ENCODE assay signal across 1 fruit fly cellular context in genomic region chrX:336659-337266, dm6.
TF ChIP-seq lines count a peak whose summit lies in the region.

No protein-coding gene starts in this region.

TF ChIP-seq in whole organism, embryonic, 481 proteins besides CTCF, POLR2A, EP300 and RAD21 (continued from another document and continues in another):
- TF ChIP-seq Deaf1 (tag; optimal IDR thresholded peaks at IDR 0.05; lab: Kevin White, UChicago) (no peak), CG4820 (GFP tag; optimal IDR thresholded peaks at IDR 0.05; lab: Kevin White, UChicago) (no peak), CG1602 (GFP tag; optimal IDR thresholded peaks at IDR 0.05; lab: Kevin White, UChicago) (no peak), zfh1 (GFP tag; IDR thresholded peaks at IDR 0.05; lab: Robert Waterston, UW) (no peak), Hmr (GFP tag; optimal IDR thresholded peaks at IDR 0.05; lab: Kevin White, UChicago) (peak; percentile 13), CG18599 (GFP tag; optimal IDR thresholded peaks at IDR 0.05; lab: Kevin White, UChicago) (no peak), yki (optimal IDR thresholded peaks at IDR 0.05; lab: Kevin White, UChicago) (no peak), phol (tag; optimal IDR thresholded peaks at IDR 0.05; lab: Kevin White, UChicago) (peak; percentile 61), CG6765 (GFP tag; optimal IDR thresholded peaks at IDR 0.05; lab: Kevin White, UChicago) (no peak), Gug (GFP tag; IDR thresholded peaks at IDR 0.05; lab: Robert Waterston, UW) (no peak), grau (tag; optimal IDR thresholded peaks at IDR 0.05; lab: Kevin White, UChicago) (no peak), zfh2 (GFP tag; optimal IDR thresholded peaks at IDR 0.05; lab: Kevin White, UChicago) (no peak), Bteb2 (GFP tag; optimal IDR thresholded peaks at IDR 0.05; lab: Kevin White, UChicago) (no peak), tgo (GFP tag; IDR thresholded peaks at IDR 0.05; lab: Robert Waterston, UW) (no peak), Spps (tag; optimal IDR thresholded peaks at IDR 0.05; lab: Kevin White, UChicago) (no peak), HLH4C (GFP tag; IDR thresholded peaks at IDR 0.05; lab: Robert Waterston, UW; ENCODE audit: partially characterized antibody) (no peak), gem (tag; optimal IDR thresholded peaks at IDR 0.05; lab: Kevin White, UChicago) (no peak), fd96Cb (tag; optimal IDR thresholded peaks at IDR 0.05; lab: Kevin White, UChicago) (no peak), lmd (GFP tag; IDR thresholded peaks at IDR 0.05; lab: Robert Waterston, UW) (no peak), CG7963 (GFP tag; IDR thresholded peaks at IDR 0.05; lab: Robert Waterston, UW; ENCODE audit: partially characterized antibody) (no peak), NK7.1 (GFP tag; optimal IDR thresholded peaks at IDR 0.05; lab: Kevin White, UChicago) (no peak), crol (GFP tag; IDR thresholded peaks at IDR 0.05; lab: Robert Waterston, UW) (no peak), CG11560 (tag; IDR thresholded peaks at IDR 0.05; lab: Robert Waterston, UW) (no peak), HmgD (GFP tag; optimal IDR thresholded peaks at IDR 0.05; lab: Kevin White, UChicago) (no peak), ERR (GFP tag; optimal IDR thresholded peaks at IDR 0.05; lab: Kevin White, UChicago) (no peak), amos (GFP tag; IDR thresholded peaks at IDR 0.05; lab: Robert Waterston, UW; ENCODE audit: partially characterized antibody) (peak; percentile 15; the same call in 1 of the 2 replicates), CG10366 (GFP tag; IDR thresholded peaks at IDR 0.05; lab: Robert Waterston, UW) (no peak), CG3163 (GFP tag; optimal IDR thresholded peaks at IDR 0.05; lab: Kevin White, UChicago) (no peak), TFAM (GFP tag; optimal IDR thresholded peaks at IDR 0.05; lab: Kevin White, UChicago) (no peak), Oli (tag; optimal IDR thresholded peaks at IDR 0.05; lab: Kevin White, UChicago) (no peak), ftz-f1 (GFP tag; optimal IDR thresholded peaks at IDR 0.05; lab: Kevin White, UChicago) (no peak), BEAF-32 (GFP tag; optimal IDR thresholded peaks at IDR 0.05; lab: Kevin White, UChicago) (peak; percentile 7), dati (GFP tag; IDR thresholded peaks at IDR 0.05; lab: Robert Waterston, UW) (no peak), CG6254 (GFP tag; optimal IDR thresholded peaks at IDR 0.05; lab: Kevin White, UChicago) (no peak), Hsf (GFP tag; optimal IDR thresholded peaks at IDR 0.05; lab: Kevin White, UChicago) (no peak), CG7271 (tag; optimal IDR thresholded peaks at IDR 0.05; lab: Kevin White, UChicago) (no peak), Doc3 (GFP tag; IDR thresholded peaks at IDR 0.05; lab: Robert Waterston, UW; ENCODE audit: partially characterized antibody) (no peak), al (GFP tag; IDR thresholded peaks at IDR 0.05; lab: Robert Waterston, UW) (no peak), fd3F (GFP tag; optimal IDR thresholded peaks at IDR 0.05; lab: Kevin White, UChicago) (no peak), run (tag; optimal IDR thresholded peaks at IDR 0.05; lab: Kevin White, UChicago) (no peak), lov (optimal IDR thresholded peaks at IDR 0.05; lab: Kevin White, UChicago) (no peak), lov (GFP tag; IDR thresholded peaks at IDR 0.05; lab: Robert Waterston, UW) (no peak), H2.0 (GFP tag; IDR thresholded peaks at IDR 0.05; lab: Robert Waterston, UW) (no peak), mld (GFP tag; IDR thresholded peaks at IDR 0.05; lab: Robert Waterston, UW; ENCODE audit: partially characterized antibody) (no peak), ATbp (GFP tag; optimal IDR thresholded peaks at IDR 0.05; lab: Kevin White, UChicago) (no peak), knrl (GFP tag; IDR thresholded peaks at IDR 0.05; lab: Robert Waterston, UW; ENCODE audit: partially characterized antibody) (peak; percentile 46; the same call in 1 of the 3 replicates), pho (GFP tag; optimal IDR thresholded peaks at IDR 0.05; lab: Kevin White, UChicago) (no peak), CG9437 (GFP tag; optimal IDR thresholded peaks at IDR 0.05; lab: Kevin White, UChicago) (no peak), Med (GFP tag; lab: Kevin White, UChicago) (peak; percentile 64), Abd-B (GFP tag; optimal IDR thresholded peaks at IDR 0.05; lab: Kevin White, UChicago) (peak; percentile 0), kni (GFP tag; optimal IDR thresholded peaks at IDR 0.05; lab: Kevin White, UChicago) (no peak), stwl (tag; optimal IDR thresholded peaks at IDR 0.05; lab: Kevin White, UChicago) (peak; percentile 70), lbe (GFP tag; optimal IDR thresholded peaks at IDR 0.05; lab: Kevin White, UChicago) (no peak), CG17359 (tag; optimal IDR thresholded peaks at IDR 0.05; lab: Kevin White, UChicago) (no peak), Bgb (GFP tag; IDR thresholded peaks at IDR 0.05; lab: Robert Waterston, UW; ENCODE audit: partially characterized antibody) (no peak; the same call in 1 of the 2 replicates), CG6272 (GFP tag; IDR thresholded peaks at IDR 0.05; lab: Robert Waterston, UW) (no peak), gsb-n (tag; optimal IDR thresholded peaks at IDR 0.05; lab: Kevin White, UChicago) (no peak), chif (GFP tag; optimal IDR thresholded peaks at IDR 0.05; lab: Kevin White, UChicago) (no peak), Sry-β (GFP tag; optimal IDR thresholded peaks at IDR 0.05; lab: Kevin White, UChicago) (no peak), Ptx1 (GFP tag; IDR thresholded peaks at IDR 0.05; lab: Robert Waterston, UW) (no peak), crc (GFP tag; optimal IDR thresholded peaks at IDR 0.05; lab: Kevin White, UChicago) (no peak), pan (optimal IDR thresholded peaks at IDR 0.05; lab: Kevin White, UChicago) (no peak), pan (GFP tag; optimal IDR thresholded peaks at IDR 0.05 in 1 of 2, IDR thresholded peaks at IDR 0.05 in 1 of 2) (no peak), dan (GFP tag; IDR thresholded peaks at IDR 0.05; lab: Robert Waterston, UW) (no peak), CG32532 (GFP tag; IDR thresholded peaks at IDR 0.05; lab: Robert Waterston, UW) (no peak), CG7928 (GFP tag; optimal IDR thresholded peaks at IDR 0.05; lab: Kevin White, UChicago) (peak; percentile 85), dmrt99B (tag; optimal IDR thresholded peaks at IDR 0.05; lab: Kevin White, UChicago) (no peak), CG12744 (GFP tag; optimal IDR thresholded peaks at IDR 0.05; lab: Kevin White, UChicago) (no peak), Chrac-16 (GFP tag; optimal IDR thresholded peaks at IDR 0.05; lab: Kevin White, UChicago) (no peak), Neu2 (GFP tag; optimal IDR thresholded peaks at IDR 0.05; lab: Kevin White, UChicago; ENCODE audit: borderline replicate concordance) (no peak), chn (GFP tag; optimal IDR thresholded peaks at IDR 0.05; lab: Kevin White, UChicago) (no peak), shn (GFP tag; optimal IDR thresholded peaks at IDR 0.05; lab: Kevin White, UChicago) (no peak), CG10267 (tag; optimal IDR thresholded peaks at IDR 0.05; lab: Kevin White, UChicago) (peak; percentile 65), CG18476 (GFP tag; optimal IDR thresholded peaks at IDR 0.05; lab: Kevin White, UChicago) (no peak), CG17361 (GFP tag; IDR thresholded peaks at IDR 0.05; lab: Robert Waterston, UW) (peak; percentile 36; the same call in 1 of the 3 replicates), Pdp1 (GFP tag; optimal IDR thresholded peaks at IDR 0.05; lab: Kevin White, UChicago) (peak in 1 of 2 experiments; percentile 71), GATAe (GFP tag; conservative IDR thresholded peaks at IDR 0.05; lab: Robert Waterston, UW) (no peak), CG11085 (GFP tag; IDR thresholded peaks at IDR 0.05; lab: Robert Waterston, UW) (no peak), CG8281 (tag; optimal IDR thresholded peaks at IDR 0.05; lab: Kevin White, UChicago) (no peak), ash1 (GFP tag; optimal IDR thresholded peaks at IDR 0.05; lab: Kevin White, UChicago) (no peak), luna (GFP tag; optimal IDR thresholded peaks at IDR 0.05; lab: Kevin White, UChicago) (no peak), cas (GFP tag; IDR thresholded peaks at IDR 0.05; lab: Robert Waterston, UW) (no peak), sc (optimal IDR thresholded peaks at IDR 0.05; lab: Kevin White, UChicago) (no peak), sc (GFP tag; optimal IDR thresholded peaks at IDR 0.05; lab: Kevin White, UChicago) (peak; percentile 11), jing (GFP tag; optimal IDR thresholded peaks at IDR 0.05; lab: Kevin White, UChicago) (no peak), CG11695 (GFP tag; IDR thresholded peaks at IDR 0.05; lab: Robert Waterston, UW) (no peak), scrt (GFP tag; optimal IDR thresholded peaks at IDR 0.05; lab: Kevin White, UChicago) (no peak), CG11456 (GFP tag; IDR thresholded peaks at IDR 0.05; lab: Robert Waterston, UW) (no peak), NC2β (GFP tag; optimal IDR thresholded peaks at IDR 0.05; lab: Kevin White, UChicago) (no peak), sisA (GFP tag; IDR thresholded peaks at IDR 0.05; lab: Robert Waterston, UW) (no peak), ase (GFP tag; IDR thresholded peaks at IDR 0.05; lab: Robert Waterston, UW) (no peak), bab2 (GFP tag; optimal IDR thresholded peaks at IDR 0.05; lab: Kevin White, UChicago) (no peak), Fer1 (GFP tag; optimal IDR thresholded peaks at IDR 0.05; lab: Kevin White, UChicago) (no peak), MESR4 (GFP tag; optimal IDR thresholded peaks at IDR 0.05; lab: Kevin White, UChicago) (no peak), CG14014 (GFP tag; IDR thresholded peaks at IDR 0.05; lab: Robert Waterston, UW) (no peak), Kr (GFP tag; optimal IDR thresholded peaks at IDR 0.05; lab: Kevin White, UChicago) (no peak), CG34422 (GFP tag; IDR thresholded peaks at IDR 0.05; lab: Robert Waterston, UW) (no peak), Doc2 (GFP tag; IDR thresholded peaks at IDR 0.05; lab: Robert Waterston, UW) (no peak), kah (GFP tag; optimal IDR thresholded peaks at IDR 0.05; lab: Kevin White, UChicago) (no peak), danr (GFP tag; IDR thresholded peaks at IDR 0.05; lab: Robert Waterston, UW) (no peak), Xrp1 (GFP tag; IDR thresholded peaks at IDR 0.05; lab: Robert Waterston, UW) (no peak), pb (GFP tag; optimal IDR thresholded peaks at IDR 0.05; lab: Kevin White, UChicago) (no peak), gcm (GFP tag; optimal IDR thresholded peaks at IDR 0.05; lab: Kevin White, UChicago) (no peak), C15 (GFP tag; IDR thresholded peaks at IDR 0.05; lab: Robert Waterston, UW) (no peak), her (GFP tag; optimal IDR thresholded peaks at IDR 0.05; lab: Kevin White, UChicago) (no peak), Mes4 (GFP tag; optimal IDR thresholded peaks at IDR 0.05; lab: Kevin White, UChicago) (no peak), klu (GFP tag; IDR thresholded peaks at IDR 0.05; lab: Robert Waterston, UW) (no peak), CG12769 (tag; optimal IDR thresholded peaks at IDR 0.05; lab: Kevin White, UChicago) (no peak), CrebB (tag; optimal IDR thresholded peaks at IDR 0.05; lab: Kevin White, UChicago) (no peak), CG33557 (GFP tag; optimal IDR thresholded peaks at IDR 0.05; lab: Kevin White, UChicago) (no peak), CG12236 (GFP tag; optimal IDR thresholded peaks at IDR 0.05; lab: Kevin White, UChicago) (no peak), CG17912 (GFP tag; optimal IDR thresholded peaks at IDR 0.05; lab: Kevin White, UChicago) (no peak), Jarid2 (GFP tag; optimal IDR thresholded peaks at IDR 0.05; lab: Kevin White, UChicago) (no peak), Sry-δ (GFP tag; optimal IDR thresholded peaks at IDR 0.05; lab: Kevin White, UChicago) (no peak), usp (GFP tag; optimal IDR thresholded peaks at IDR 0.05; lab: Kevin White, UChicago) (no peak), Mad (GFP tag; optimal IDR thresholded peaks at IDR 0.05; lab: Kevin White, UChicago) (no peak), CoRest (tag; optimal IDR thresholded peaks at IDR 0.05; lab: Kevin White, UChicago) (peak; percentile 16), CG18619 (GFP tag; optimal IDR thresholded peaks at IDR 0.05; lab: Kevin White, UChicago) (no peak), sna (GFP tag; IDR thresholded peaks at IDR 0.05; lab: Robert Waterston, UW; ENCODE audit: partially characterized antibody) (no peak), mam (GFP tag; optimal IDR thresholded peaks at IDR 0.05; lab: Kevin White, UChicago) (no peak), fd102C (GFP tag; optimal IDR thresholded peaks at IDR 0.05; lab: Kevin White, UChicago) (no peak), insv (GFP tag; optimal IDR thresholded peaks at IDR 0.05; lab: Kevin White, UChicago) (no peak), E2f2 (GFP tag; IDR thresholded peaks at IDR 0.05; lab: Robert Waterston, UW) (peak; percentile 85), grn (GFP tag; optimal IDR thresholded peaks at IDR 0.05; lab: Kevin White, UChicago) (no peak), CG9932 (GFP tag; IDR thresholded peaks at IDR 0.05; lab: Robert Waterston, UW) (no peak), CG17612 (GFP tag; IDR thresholded peaks at IDR 0.05; lab: Robert Waterston, UW) (no peak), Atf-2 (GFP tag; optimal IDR thresholded peaks at IDR 0.05; lab: Kevin White, UChicago) (no peak), da (GFP tag; optimal IDR thresholded peaks at IDR 0.05; lab: Kevin White, UChicago) (no peak), vvl (GFP tag; IDR thresholded peaks at IDR 0.05; lab: Robert Waterston, UW) (no peak; the same call in 1 of the 2 replicates), Dp (GFP tag; optimal IDR thresholded peaks at IDR 0.05; lab: Kevin White, UChicago) (peak; percentile 73), hkb (optimal IDR thresholded peaks at IDR 0.05; lab: Kevin White, UChicago) (no peak), hkb (GFP tag; IDR thresholded peaks at IDR 0.05; lab: Robert Waterston, UW) (no peak), Poxn (GFP tag; IDR thresholded peaks at IDR 0.05; lab: Robert Waterston, UW) (no peak), CG6689 (GFP tag; IDR thresholded peaks at IDR 0.05; lab: Robert Waterston, UW) (no peak), CG8924 (tag; optimal IDR thresholded peaks at IDR 0.05; lab: Kevin White, UChicago) (no peak), CG17186 (GFP tag; optimal IDR thresholded peaks at IDR 0.05; lab: Kevin White, UChicago) (no peak), CG16863 (GFP tag; optimal IDR thresholded peaks at IDR 0.05; lab: Kevin White, UChicago) (no peak), ac (GFP tag; optimal IDR thresholded peaks at IDR 0.05; lab: Kevin White, UChicago) (no peak), Camta (GFP tag; optimal IDR thresholded peaks at IDR 0.05; lab: Kevin White, UChicago) (no peak), Usf (GFP tag; optimal IDR thresholded peaks at IDR 0.05; lab: Kevin White, UChicago) (no peak), kay (GFP tag; optimal IDR thresholded peaks at IDR 0.05; lab: Kevin White, UChicago) (no peak)
